Fruit fly (Drosophila melanogaster) Kc167 (cell line): Measurements from ENCODE around the gene Nct.

Experiments used
- Myc ChIP-seq: fragments of >200 bp; optimal IDR thresholded peaks from 2 replicates; lab custom pipeline; 2017; ENCODE audit warnings: missing external identifiers
- Sin3A ChIP-seq: fragments of >200 bp; optimal IDR thresholded peaks from 2 replicates; lab custom pipeline; 2018; ENCODE audit warnings: missing external identifiers
- h ChIP-seq: fragments of >200 bp; optimal IDR thresholded peaks from 3 replicates; lab custom pipeline; 2018; ENCODE audit warnings: missing external identifiers
- insv ChIP-seq: fragments of >200 bp; optimal IDR thresholded peaks from 3 replicates; lab custom pipeline; 2018; ENCODE audit warnings: missing external identifiers
- psq ChIP-seq: fragments of >200 bp; optimal IDR thresholded peaks from 2 replicates; lab custom pipeline; 2017; ENCODE audit warnings: missing external identifiers
- ttk ChIP-seq: sonication (Bioruptor generic); optimal IDR thresholded peaks from 2 replicates; lab custom pipeline; 2017; ENCODE audit warnings: missing external identifiers

Gene Nct

DNA sequence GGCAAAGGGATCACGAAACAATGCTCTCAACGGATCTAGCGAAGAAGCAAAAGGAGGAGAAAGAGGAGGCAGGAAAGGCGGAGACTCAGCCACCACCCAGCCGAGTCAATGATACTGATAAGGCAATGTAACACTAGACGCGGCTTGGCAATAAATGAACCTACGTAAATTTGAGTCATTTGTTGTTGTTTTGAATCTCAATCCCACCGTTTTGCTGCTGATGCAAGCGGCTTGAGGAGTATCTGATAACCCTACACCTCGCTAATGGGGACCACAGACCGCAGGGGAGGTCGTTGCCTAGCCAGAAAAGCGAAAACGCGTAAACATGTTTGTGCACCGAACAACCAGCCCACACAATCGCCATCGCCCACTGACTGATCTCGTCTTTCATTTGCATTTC is 27.3 kb downstream of the Nct start:
- TF ChIP-seq ttk (lab: Kevin White, UChicago) = no peak
- no peak for TF ChIP-seq Sin3A (lab: Kevin White, UChicago)
- TF ChIP-seq insv = no peak
- TF ChIP-seq psq (lab: Kevin White, UChicago) = no peak
- TF ChIP-seq Myc (lab: Kevin White, UChicago) = no peak
- no peak for TF ChIP-seq h

DNA sequence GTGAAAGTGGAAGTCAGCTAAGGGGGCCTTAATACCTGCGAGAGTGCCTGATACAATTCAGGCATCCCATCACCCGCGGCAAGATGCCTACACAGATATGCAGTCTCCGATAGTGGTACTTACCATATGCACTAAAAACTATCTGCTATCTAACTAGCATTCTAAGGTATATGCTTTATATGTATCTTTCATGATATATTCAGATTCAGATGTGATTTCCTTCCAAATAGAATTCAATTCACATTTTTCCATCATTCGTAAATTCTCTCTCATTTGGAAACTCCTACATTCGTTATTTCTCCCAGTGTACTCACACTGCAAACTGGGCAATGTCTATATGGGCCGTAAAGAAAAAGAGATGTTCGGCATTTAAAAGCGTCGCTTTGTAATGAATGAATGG is 35.1 kb downstream of the Nct start:
- TF ChIP-seq ttk (lab: Kevin White, UChicago) (no peak), Myc (lab: Kevin White, UChicago) (no peak), insv (no peak), Sin3A (lab: Kevin White, UChicago) (no peak), h (no peak), psq (lab: Kevin White, UChicago) (no peak)

DNA sequence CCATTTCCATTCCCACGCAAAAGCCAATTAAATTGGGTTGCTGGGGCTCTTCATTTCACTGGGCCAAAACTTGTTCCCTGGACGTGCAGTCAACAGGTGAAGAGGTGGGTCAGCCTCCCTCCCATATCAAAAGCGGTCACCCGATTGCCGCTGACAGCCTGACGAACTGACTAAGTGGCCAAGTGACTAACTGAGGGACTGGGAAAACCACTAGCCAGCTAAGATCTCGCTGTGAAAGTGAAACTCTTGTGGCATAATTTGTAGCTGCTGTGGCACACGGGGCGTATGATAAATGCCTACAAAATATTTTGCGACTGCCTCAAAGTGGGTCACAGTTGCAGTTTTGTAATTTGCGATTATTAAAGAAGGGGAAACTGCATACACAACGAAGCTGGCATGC is 37.0 kb downstream of the Nct start:
- TF ChIP-seq Myc (lab: Kevin White, UChicago) (no peak), insv (no peak), psq (lab: Kevin White, UChicago) (no peak), h (no peak), ttk (lab: Kevin White, UChicago) (no peak), Sin3A (lab: Kevin White, UChicago) (no peak)

DNA sequence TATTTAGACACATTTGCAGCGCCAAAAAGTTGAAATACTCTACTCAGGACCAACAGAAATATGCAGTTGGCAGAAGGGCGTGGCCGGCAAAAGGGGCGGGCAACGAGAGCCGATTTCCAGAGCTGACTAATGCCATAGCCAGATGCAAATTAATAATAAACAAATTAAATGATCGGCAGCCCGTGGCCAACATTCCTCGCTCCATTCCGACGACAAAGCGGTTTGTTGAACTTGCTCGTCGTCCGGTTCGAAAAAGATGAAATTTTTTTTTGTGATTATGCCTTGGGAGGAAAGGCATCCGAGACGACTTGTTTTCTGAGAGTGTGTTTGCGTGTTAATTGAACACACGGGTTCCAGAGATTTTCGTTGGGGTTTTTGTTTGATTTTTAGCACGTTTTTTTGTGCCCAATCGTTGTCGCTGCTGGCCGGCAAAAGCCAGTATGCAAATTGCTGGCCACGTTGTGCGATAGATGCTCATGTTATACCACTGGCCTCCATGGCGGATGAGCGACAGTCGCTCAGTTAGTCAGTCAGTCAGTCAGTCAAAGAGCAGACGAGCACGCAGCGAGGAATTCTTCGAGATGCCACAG is 38.0 kb downstream of the Nct start:
- TF ChIP-seq insv = no peak
- TF ChIP-seq psq (lab: Kevin White, UChicago) = no peak
- no peak for TF ChIP-seq Sin3A (lab: Kevin White, UChicago)
- TF ChIP-seq Myc (lab: Kevin White, UChicago) = no peak
- TF ChIP-seq h = no peak
- TF ChIP-seq ttk (lab: Kevin White, UChicago) = no peak

DNA sequence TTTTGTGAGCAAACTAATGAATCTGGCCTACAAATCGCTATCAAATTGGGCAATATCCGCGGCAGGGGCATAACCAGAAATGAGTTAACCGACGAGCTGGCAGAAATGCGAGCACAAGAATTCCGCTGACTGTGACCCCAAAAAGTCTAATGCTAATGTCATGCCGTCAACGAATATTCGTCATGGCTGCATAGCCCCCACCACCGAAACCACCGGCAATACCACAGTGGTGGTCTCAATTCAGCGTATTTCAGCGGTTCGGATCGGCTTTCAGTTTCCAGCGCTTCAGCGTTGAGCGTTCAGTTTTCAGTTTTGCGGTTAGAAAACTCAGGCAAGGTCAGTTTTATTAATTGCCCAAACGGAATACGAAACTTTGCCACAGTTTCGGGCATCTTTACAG is 38.8 kb downstream of the Nct start:
- TF ChIP-seq ttk (lab: Kevin White, UChicago) (no peak), insv (no peak), psq (lab: Kevin White, UChicago) (no peak), h (no peak), Myc (lab: Kevin White, UChicago) (no peak), Sin3A (lab: Kevin White, UChicago) (no peak)

DNA sequence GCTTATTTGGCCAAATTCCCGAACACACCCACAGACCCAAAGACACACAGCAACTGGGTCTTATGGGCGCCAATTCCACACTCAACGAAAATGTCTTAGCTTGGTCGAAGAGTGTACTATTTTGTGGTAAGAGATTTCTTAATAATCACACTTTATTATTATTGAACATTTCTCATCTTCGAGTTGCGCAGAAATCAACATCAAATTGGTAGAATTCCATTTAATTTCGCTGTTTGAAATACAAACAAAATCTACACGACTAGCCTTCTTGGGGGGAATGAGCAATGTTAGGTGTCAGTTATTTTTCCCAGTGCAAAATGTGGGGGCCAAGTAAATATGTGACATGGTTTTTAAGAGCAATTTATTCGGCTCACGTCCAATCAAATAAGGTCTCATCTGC is 39.5 kb downstream of the Nct start:
- TF ChIP-seq ttk (lab: Kevin White, UChicago) (no peak), h (no peak), Myc (lab: Kevin White, UChicago) (no peak), insv (no peak), psq (lab: Kevin White, UChicago) (no peak), Sin3A (lab: Kevin White, UChicago) (no peak)

DNA sequence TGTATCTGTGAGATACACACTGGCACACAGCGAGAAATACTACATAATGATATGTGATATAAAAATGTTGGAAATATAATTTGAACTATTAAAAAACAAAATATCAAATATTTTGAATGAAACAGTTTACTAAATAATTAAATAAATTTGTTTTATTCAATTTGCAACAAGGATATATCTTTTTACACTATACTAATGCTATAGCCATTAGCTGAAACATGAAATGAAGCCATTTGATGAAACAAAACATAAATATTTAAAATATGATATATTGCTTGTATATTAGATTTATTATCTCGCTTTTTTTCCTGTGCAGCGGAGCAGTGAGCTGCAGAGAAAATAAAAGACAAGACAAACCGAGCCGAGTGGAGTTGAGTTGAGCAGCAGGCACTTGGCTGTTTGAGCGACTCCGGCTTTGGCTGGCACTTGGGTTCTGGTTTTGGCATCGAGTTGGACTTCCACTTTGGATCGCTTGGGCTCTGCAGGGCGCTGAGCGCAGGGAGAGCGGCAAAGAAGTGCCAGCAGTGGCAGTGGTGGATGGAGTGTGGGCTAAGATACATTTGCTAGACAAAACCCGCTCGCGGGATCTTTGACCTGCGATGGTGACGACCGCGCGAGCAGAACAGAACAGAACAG is 42.0 kb downstream of the Nct start:
- TF ChIP-seq Sin3A (lab: Kevin White, UChicago) (no peak), insv (no peak), psq (lab: Kevin White, UChicago) (no peak), Myc (lab: Kevin White, UChicago) (no peak), ttk (lab: Kevin White, UChicago) (no peak), h (no peak)

DNA sequence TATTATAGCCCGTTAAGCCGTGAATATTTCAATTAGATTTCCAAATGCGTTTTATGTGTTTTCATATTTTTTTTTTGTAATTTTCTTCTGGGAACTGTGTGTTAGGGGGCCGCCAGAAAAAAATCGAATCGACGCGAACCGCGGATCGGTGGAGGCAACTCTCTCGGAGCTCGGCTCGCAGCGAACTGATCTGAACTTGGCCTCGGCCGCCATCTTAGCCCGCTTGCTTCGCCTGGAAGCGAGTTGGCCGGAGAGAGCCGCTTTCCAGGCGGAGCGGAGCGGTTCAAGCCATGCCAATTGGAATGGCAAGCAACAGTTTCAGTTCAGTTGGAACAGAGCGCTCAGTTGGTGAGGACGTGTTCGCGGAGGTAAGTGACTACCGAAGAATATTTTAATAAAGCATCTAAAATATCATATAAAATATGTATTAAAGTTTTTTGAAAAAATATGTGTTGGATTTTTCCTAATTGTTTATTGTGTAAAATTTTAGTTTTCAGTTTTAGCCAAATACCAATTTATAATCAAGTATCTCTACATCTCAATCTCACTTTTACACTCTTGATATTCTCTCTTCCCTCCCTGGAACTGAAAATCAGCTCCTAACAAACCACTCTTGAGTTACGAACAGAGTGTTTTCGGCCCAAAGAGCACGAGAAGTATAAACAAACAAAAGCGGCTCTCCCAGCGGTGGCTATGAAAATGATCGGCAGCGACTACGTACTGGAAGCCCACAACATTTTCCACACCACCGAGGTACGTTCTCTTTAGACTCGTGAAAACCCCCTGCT is 43.2 kb downstream of the Nct start, which contains the start of the genes CG31121 and CG11069:
Gene CG31121 (minus strand): TSS at position 187 of the 788 bp plus-strand sequence.
Gene CG11069 (plus strand): TSS at position 324 of the 788 bp plus-strand sequence.
- TF ChIP-seq h (no peak), Sin3A (lab: Kevin White, UChicago) (no peak), insv (no peak), ttk (lab: Kevin White, UChicago) (no peak)

DNA sequence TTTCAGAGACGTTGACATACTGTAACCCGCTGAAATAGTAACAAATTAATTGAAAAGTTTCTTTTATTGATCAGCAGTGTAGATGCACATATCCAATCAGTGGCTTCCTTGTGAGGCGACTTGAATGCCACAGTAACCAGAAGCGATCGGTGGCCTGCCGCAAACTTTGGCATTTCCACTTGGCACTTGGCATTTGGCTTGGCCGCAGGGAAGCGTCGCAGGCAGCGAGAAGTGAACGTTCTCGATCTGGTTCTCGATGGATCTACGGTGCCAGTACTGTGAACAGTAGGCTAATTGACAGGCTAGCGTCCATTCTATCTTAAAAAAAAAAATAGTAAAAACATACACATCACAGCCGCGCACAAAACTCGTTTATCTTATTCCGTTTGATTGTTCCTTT is 49.4 kb downstream of the Nct start, which contains the start of gene CG10845:
Gene CG10845 (plus strand): TSS at position 301 of the 400 bp plus-strand sequence.
- TF ChIP-seq Myc (lab: Kevin White, UChicago) (no peak), insv (no peak), h (no peak)
